Fruit fly (Drosophila melanogaster) S2 (cell line): Measurements from ENCODE around the gene Hsp60B.

Experiments used
- CG8478 ChIP-seq: fragments of >200 bp; optimal IDR thresholded peaks from 2 replicates; lab custom pipeline; 2018
- CTCF ChIP-seq, 2 experiments: fragments of >200 bp; optimal IDR thresholded peaks; 2 replicates each; lab custom pipeline; 2018

- TF ChIP-seq CTCF (optimal IDR thresholded peaks at IDR 0.05; lab: Kevin White, UChicago), result no peak
- no peak for TF ChIP-seq CG8478 (lab: Kevin White, UChicago)
Measured at dm6 chr2L:679887-680286, 48.3 kb upstream of the Hsp60B start.
